Fruit fly (Drosophila melanogaster): ENCODE measurements around the gene wac.

The wac gene

dm6 chr3L:262724-263177, 4.8 kb downstream of the wac start (continued):
- no peak for TF ChIP-seq CrebB (tag; optimal IDR thresholded peaks at IDR 0.05)
- peak; percentile 27 for TF ChIP-seq CG9797 (GFP tag; optimal IDR thresholded peaks at IDR 0.05)
- peak; percentile 47; the same call in 1 of the 3 replicates for TF ChIP-seq Dbx (GFP tag; IDR thresholded peaks at IDR 0.05)
- no peak for TF ChIP-seq otp (GFP tag; IDR thresholded peaks at IDR 0.05)
- no peak for TF ChIP-seq Lpt (GFP tag; optimal IDR thresholded peaks at IDR 0.05)
- TF ChIP-seq Rx (GFP tag; IDR thresholded peaks at IDR 0.05) = no peak
- no peak for TF ChIP-seq Abd-B (GFP tag; optimal IDR thresholded peaks at IDR 0.05)
- TF ChIP-seq dm (GFP tag; optimal IDR thresholded peaks at IDR 0.05) = peak; percentile 98
- TF ChIP-seq emc (GFP tag; optimal IDR thresholded peaks at IDR 0.05) = no peak
- TF ChIP-seq CG18262 (tag; optimal IDR thresholded peaks at IDR 0.05) = no peak
- TF ChIP-seq CG17385 (GFP tag; optimal IDR thresholded peaks at IDR 0.05) = no peak
- TF ChIP-seq trh (GFP tag; optimal IDR thresholded peaks at IDR 0.05) = no peak
- TF ChIP-seq pfk (GFP tag; optimal IDR thresholded peaks at IDR 0.05) = no peak
- TF ChIP-seq CG4820 (GFP tag; optimal IDR thresholded peaks at IDR 0.05) = no peak
- TF ChIP-seq pros (GFP tag; optimal IDR thresholded peaks at IDR 0.05) = no peak
- TF ChIP-seq YL-1 (GFP tag; optimal IDR thresholded peaks at IDR 0.05) = peak; percentile 85
- peak; percentile 87 for TF ChIP-seq nerfin-1 (tag; optimal IDR thresholded peaks at IDR 0.05)
- TF ChIP-seq dati (GFP tag; IDR thresholded peaks at IDR 0.05) = no peak
- TF ChIP-seq wek (GFP tag; optimal IDR thresholded peaks at IDR 0.05) = no peak
- no peak for TF ChIP-seq dimm (GFP tag; IDR thresholded peaks at IDR 0.05)
- TF ChIP-seq CG1832 (GFP tag; optimal IDR thresholded peaks at IDR 0.05) = no peak
- TF ChIP-seq amos (GFP tag; IDR thresholded peaks at IDR 0.05; ENCODE audit: partially characterized antibody) = peak; percentile 89
- TF ChIP-seq CG9876 (GFP tag; optimal IDR thresholded peaks at IDR 0.05) = no peak
- peak; percentile 26 for TF ChIP-seq CG1603 (tag; optimal IDR thresholded peaks at IDR 0.05)
- no peak for TF ChIP-seq Gug (GFP tag; IDR thresholded peaks at IDR 0.05)
- TF ChIP-seq maf-S (GFP tag; optimal IDR thresholded peaks at IDR 0.05) = no peak
- no peak for TF ChIP-seq br (optimal IDR thresholded peaks at IDR 0.05)
- TF ChIP-seq MBD-R2 (GFP tag; IDR thresholded peaks at IDR 0.05) = peak; percentile 51; the same call in 1 of the 2 replicates
- no peak for TF ChIP-seq ash1 (GFP tag; optimal IDR thresholded peaks at IDR 0.05)
- no peak for TF ChIP-seq zen (tag; optimal IDR thresholded peaks at IDR 0.05)
- no peak for TF ChIP-seq rib (GFP tag; IDR thresholded peaks at IDR 0.05)
- no peak for TF ChIP-seq CG13123 (GFP tag; optimal IDR thresholded peaks at IDR 0.05)
- TF ChIP-seq aop (GFP tag; IDR thresholded peaks at IDR 0.05) = no peak
- TF ChIP-seq chif (GFP tag; optimal IDR thresholded peaks at IDR 0.05) = no peak
- no peak for TF ChIP-seq dan (GFP tag; IDR thresholded peaks at IDR 0.05)
- TF ChIP-seq inv (GFP tag; IDR thresholded peaks at IDR 0.05; ENCODE audit: partially characterized antibody) = peak; percentile 71
- no peak for TF ChIP-seq slou (GFP tag; optimal IDR thresholded peaks at IDR 0.05)
- no peak for TF ChIP-seq E2f1 (GFP tag; IDR thresholded peaks at IDR 0.05)
- TF ChIP-seq CG3995 (GFP tag; optimal IDR thresholded peaks at IDR 0.05) = no peak
- TF ChIP-seq CG11723 (GFP tag; optimal IDR thresholded peaks at IDR 0.05) = no peak
- no peak for TF ChIP-seq pan (optimal IDR thresholded peaks at IDR 0.05)
- no peak for TF ChIP-seq pan (GFP tag; optimal IDR thresholded peaks at IDR 0.05 in 1 of 2, IDR thresholded peaks at IDR 0.05 in 1 of 2)
- TF ChIP-seq Fer1 (GFP tag; optimal IDR thresholded peaks at IDR 0.05) = no peak
- no peak for TF ChIP-seq NK7.1 (GFP tag; optimal IDR thresholded peaks at IDR 0.05)
- no peak for TF ChIP-seq Dip3 (GFP tag; optimal IDR thresholded peaks at IDR 0.05)
- no peak for TF ChIP-seq CG7745 (tag; optimal IDR thresholded peaks at IDR 0.05)
- TF ChIP-seq hbn (GFP tag; IDR thresholded peaks at IDR 0.05; ENCODE audit: partially characterized antibody) = peak; percentile 77
- no peak for TF ChIP-seq chn (GFP tag; optimal IDR thresholded peaks at IDR 0.05)
- TF ChIP-seq Ets97D (GFP tag; optimal IDR thresholded peaks at IDR 0.05) = peak; percentile 28
- TF ChIP-seq CG10462 (GFP tag; optimal IDR thresholded peaks at IDR 0.05) = no peak

All from whole organism, embryonic.